Fruit fly (Drosophila melanogaster): ENCODE data around the gene Ada3.
A peak's percentile ranks its signal among the peaks of the same experiment; 100 is the strongest.

Ada3 gene

DNA sequence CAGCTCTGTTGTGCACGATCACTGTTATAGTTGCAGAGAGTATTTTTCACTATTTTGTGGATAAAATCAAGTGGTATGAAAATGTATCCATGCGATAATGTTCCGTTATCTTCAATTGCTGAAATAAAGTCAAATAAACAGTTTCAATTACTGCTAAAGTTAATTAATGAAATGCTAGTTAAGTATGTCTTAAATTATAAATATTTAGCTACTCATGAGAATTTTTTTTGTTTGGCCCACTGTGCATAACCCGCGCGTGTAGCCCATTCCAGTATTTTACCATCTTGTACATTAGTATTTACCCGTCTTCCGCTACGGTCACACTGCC is at the start of gene Ada3 (continued):
- TF ChIP-seq HHEX (GFP tag; optimal IDR thresholded peaks at IDR 0.05) (peak; percentile 63), bigmax (GFP tag; optimal IDR thresholded peaks at IDR 0.05) (no peak), Bdp1 (GFP tag; optimal IDR thresholded peaks at IDR 0.05) (peak; percentile 58), CG10431 (GFP tag; optimal IDR thresholded peaks at IDR 0.05) (no peak), bbx (GFP tag; IDR thresholded peaks at IDR 0.05; ENCODE audit: partially characterized antibody) (no peak), H2.0 (GFP tag; IDR thresholded peaks at IDR 0.05) (peak; percentile 37; the same call in 1 of the 2 replicates), CG1529 (GFP tag; optimal IDR thresholded peaks at IDR 0.05) (peak; percentile 65), so (GFP tag; IDR thresholded peaks at IDR 0.05) (peak; percentile 50; the same call in 1 of the 3 replicates), lilli (GFP tag; optimal IDR thresholded peaks at IDR 0.05) (peak; percentile 87), CG7556 (GFP tag; optimal IDR thresholded peaks at IDR 0.05) (peak; percentile 68), Fer3 (tag; optimal IDR thresholded peaks at IDR 0.05) (peak; percentile 61), CG9932 (GFP tag; IDR thresholded peaks at IDR 0.05) (peak; percentile 85), CG8359 (GFP tag; optimal IDR thresholded peaks at IDR 0.05; ENCODE audit: borderline replicate concordance) (peak; percentile 18), CG5953 (GFP tag; IDR thresholded peaks at IDR 0.05) (no peak; the same call in 1 of the 2 replicates), Ets97D (GFP tag; optimal IDR thresholded peaks at IDR 0.05) (peak; percentile 67), fd3F (GFP tag; optimal IDR thresholded peaks at IDR 0.05) (peak; percentile 46), Nf-YC (tag; optimal IDR thresholded peaks at IDR 0.05) (peak; percentile 68), gsb (GFP tag; IDR thresholded peaks at IDR 0.05) (no peak), bsh (GFP tag; optimal IDR thresholded peaks at IDR 0.05) (peak in 1 of 2 experiments; percentile 64), D (optimal IDR thresholded peaks at IDR 0.05) (no peak), D (GFP tag; optimal IDR thresholded peaks at IDR 0.05) (peak; percentile 45), CG30020 (tag; optimal IDR thresholded peaks at IDR 0.05) (peak; percentile 69), vfl (GFP tag; optimal IDR thresholded peaks at IDR 0.05) (peak; percentile 65), dmrt11E (tag; optimal IDR thresholded peaks at IDR 0.05) (peak; percentile 59), C15 (GFP tag; IDR thresholded peaks at IDR 0.05) (peak; percentile 52; the same call in 1 of the 3 replicates), CG32532 (GFP tag; IDR thresholded peaks at IDR 0.05) (peak; percentile 80), Hr51 (GFP tag; optimal IDR thresholded peaks at IDR 0.05) (peak; percentile 72 to 77), CG1647 (GFP tag; optimal IDR thresholded peaks at IDR 0.05) (peak; percentile 56), dmrt99B (tag; optimal IDR thresholded peaks at IDR 0.05) (peak; percentile 67), tx (GFP tag; optimal IDR thresholded peaks at IDR 0.05) (peak; percentile 50), Ssrp (tag; optimal IDR thresholded peaks at IDR 0.05) (peak; percentile 69), zen (tag; optimal IDR thresholded peaks at IDR 0.05) (peak; percentile 58), lmd (GFP tag; IDR thresholded peaks at IDR 0.05) (peak; percentile 80), CG12769 (tag; optimal IDR thresholded peaks at IDR 0.05) (peak; percentile 80), CG14014 (GFP tag; IDR thresholded peaks at IDR 0.05) (peak; percentile 69), Sry-δ (GFP tag; optimal IDR thresholded peaks at IDR 0.05) (peak; percentile 41), CG4820 (GFP tag; optimal IDR thresholded peaks at IDR 0.05) (peak; percentile 68), fru (optimal IDR thresholded peaks at IDR 0.05) (no peak), az2 (GFP tag; optimal IDR thresholded peaks at IDR 0.05) (peak; percentile 70), run (tag; optimal IDR thresholded peaks at IDR 0.05) (peak; percentile 3), CG18476 (GFP tag; optimal IDR thresholded peaks at IDR 0.05) (peak; percentile 77), pzg (GFP tag; optimal IDR thresholded peaks at IDR 0.05) (peak; percentile 65), Gug (GFP tag; IDR thresholded peaks at IDR 0.05) (peak; percentile 60; the same call in 2 of the 4 replicates), ro (GFP tag; IDR thresholded peaks at IDR 0.05) (no peak), sc (optimal IDR thresholded peaks at IDR 0.05) (no peak), sc (GFP tag; optimal IDR thresholded peaks at IDR 0.05) (peak; percentile 28), inv (GFP tag; IDR thresholded peaks at IDR 0.05; ENCODE audit: partially characterized antibody) (no peak), Optix (GFP tag; IDR thresholded peaks at IDR 0.05) (no peak; the same call in 2 of the 3 replicates), wor (GFP tag; IDR thresholded peaks at IDR 0.05) (no peak), CG32772 (GFP tag; IDR thresholded peaks at IDR 0.05) (peak; percentile 70), mam (GFP tag; optimal IDR thresholded peaks at IDR 0.05) (peak; percentile 83), zfh2 (GFP tag; optimal IDR thresholded peaks at IDR 0.05) (peak; percentile 75)

All from whole organism, embryonic.